Worm (Caenorhabditis elegans) whole organism, late embryonic: ENCODE results near the gene C06G3.8.

Experiments used
- C38D4.7 ChIP-seq: fragments of 200-800 bp; sonication (Bioruptor generic); optimal IDR thresholded peaks from 2 replicates; lab custom pipeline; 2018; ENCODE audit warnings: mild to moderate bottlenecking, missing genetic modification characterization, moderate library complexity, missing compliant biosample characterization
- F13H6.1 ChIP-seq: sonication (generic microtip); optimal IDR thresholded peaks from 2 replicates; lab custom pipeline; 2016; ENCODE audit warnings: missing genetic modification characterization, missing compliant biosample characterization
- Y22D7AL.16 ChIP-seq: sonication (generic microtip); optimal IDR thresholded peaks from 2 replicates; lab custom pipeline; 2016; ENCODE audit warnings: missing genetic modification characterization, missing compliant biosample characterization
- ahr-1 ChIP-seq: sonication (generic microtip); optimal IDR thresholded peaks from 2 replicates; lab custom pipeline; 2016; ENCODE audit warnings: missing genetic modification characterization, missing compliant biosample characterization
- ceh-14 ChIP-seq: sonication (generic microtip); optimal IDR thresholded peaks from 2 replicates; lab custom pipeline; 2016; ENCODE audit warnings: missing genotype, missing genetic modification characterization, missing compliant biosample characterization
- ceh-18 ChIP-seq: sonication (generic microtip); optimal IDR thresholded peaks from 2 replicates; lab custom pipeline; 2016; ENCODE audit warnings: missing genetic modification characterization, missing compliant biosample characterization
- ceh-2 ChIP-seq: sonication (generic microtip); optimal IDR thresholded peaks from 2 replicates; lab custom pipeline; 2016; ENCODE audit warnings: missing genotype, missing genetic modification characterization, missing compliant biosample characterization
- ceh-22 ChIP-seq: sonication (generic microtip); optimal IDR thresholded peaks from 2 replicates; lab custom pipeline; 2017; ENCODE audit warnings: missing biosample characterization, missing genetic modification characterization
- ceh-24 ChIP-seq: sonication (generic microtip); optimal IDR thresholded peaks from 2 replicates; lab custom pipeline; 2016; ENCODE audit warnings: mild to moderate bottlenecking, missing genetic modification characterization, missing compliant biosample characterization
- ceh-34 ChIP-seq: sonication (generic microtip); optimal IDR thresholded peaks from 2 replicates; lab custom pipeline; 2016; ENCODE audit warnings: mild to moderate bottlenecking, missing genetic modification characterization, missing compliant biosample characterization
- ceh-45 ChIP-seq: fragments of 200-800 bp; sonication (Bioruptor generic); IDR thresholded peaks from 2 replicates; pipeline ENCODE4 v1.3.6; 2022; ENCODE audit warnings: missing genetic modification reagents, missing genetic modification characterization, missing compliant biosample characterization
- ceh-6 ChIP-seq: fragments of 200-800 bp; sonication (Bioruptor generic); optimal IDR thresholded peaks from 2 replicates; lab custom pipeline; 2018; ENCODE audit warnings: mild to moderate bottlenecking, missing genetic modification characterization, missing compliant biosample characterization
- elt-2 ChIP-seq: sonication (generic microtip); optimal IDR thresholded peaks from 2 replicates; lab custom pipeline; 2016; ENCODE audit warnings: missing genetic modification reagents, missing genetic modification characterization, missing compliant biosample characterization
- elt-4 ChIP-seq: sonication (generic microtip); optimal IDR thresholded peaks from 2 replicates; lab custom pipeline; 2016; ENCODE audit warnings: missing genetic modification characterization, missing compliant biosample characterization
- gmeb-2 ChIP-seq: sonication (generic microtip); optimal IDR thresholded peaks from 2 replicates; lab custom pipeline; 2016; ENCODE audit warnings: missing genetic modification characterization, inconsistent platforms, missing compliant biosample characterization
- hlh-13 ChIP-seq: fragments of 200-800 bp; sonication (Bioruptor generic); optimal IDR thresholded peaks from 2 replicates; lab custom pipeline; 2018; ENCODE audit warnings: mild to moderate bottlenecking, missing genetic modification characterization, missing compliant biosample characterization
- hlh-15 ChIP-seq: sonication (generic microtip); optimal IDR thresholded peaks from 2 replicates; lab custom pipeline; 2016; ENCODE audit warnings: missing genetic modification characterization, missing compliant biosample characterization
- hlh-6 ChIP-seq: sonication (generic microtip); optimal IDR thresholded peaks from 2 replicates; lab custom pipeline; 2016; ENCODE audit warnings: missing genotype, missing genetic modification characterization, missing compliant biosample characterization
- hlh-8 ChIP-seq: sonication (generic microtip); optimal IDR thresholded peaks from 2 replicates; lab custom pipeline; 2016; ENCODE audit warnings: missing genotype, missing genetic modification characterization, missing compliant biosample characterization
- madf-2 ChIP-seq: sonication (generic microtip); optimal IDR thresholded peaks from 2 replicates; lab custom pipeline; 2017; ENCODE audit warnings: missing genetic modification characterization, missing compliant biosample characterization
- mec-3 ChIP-seq: sonication (generic microtip); optimal IDR thresholded peaks from 2 replicates; lab custom pipeline; 2016; ENCODE audit warnings: borderline replicate concordance, missing genetic modification characterization, missing compliant biosample characterization
- nfya-1 ChIP-seq: sonication (generic microtip); optimal IDR thresholded peaks from 2 replicates; lab custom pipeline; 2017; ENCODE audit warnings: missing genetic modification characterization, mild to moderate bottlenecking, missing compliant biosample characterization, antibody characterized with exemption, moderate library complexity
- nhr-232 ChIP-seq: sonication (generic microtip); optimal IDR thresholded peaks from 2 replicates; lab custom pipeline; 2016; ENCODE audit warnings: missing genetic modification characterization, missing compliant biosample characterization
- pag-3 ChIP-seq: sonication (generic microtip); optimal IDR thresholded peaks from 2 replicates; lab custom pipeline; 2016; ENCODE audit warnings: missing compliant biosample characterization, missing genetic modification characterization, borderline replicate concordance
- pat-9 ChIP-seq: fragments of 200-800 bp; sonication (Bioruptor generic); optimal IDR thresholded peaks from 2 replicates; lab custom pipeline; 2018; ENCODE audit warnings: mild to moderate bottlenecking, missing genetic modification characterization, moderate library complexity, missing compliant biosample characterization
- pha-4 ChIP-seq: fragments of 150-350 bp; optimal IDR thresholded peaks from 2 replicates; lab custom pipeline; 2018; ENCODE audit warnings: missing biosample characterization, missing genetic modification reagents, missing genetic modification characterization
- pqm-1 ChIP-seq: sonication (generic microtip); optimal IDR thresholded peaks from 2 replicates; lab custom pipeline; 2016; ENCODE audit warnings: missing genetic modification characterization, missing compliant biosample characterization
- pros-1 ChIP-seq: fragments of 150-350 bp; optimal IDR thresholded peaks from 2 replicates; lab custom pipeline; 2014; ENCODE audit warnings: missing biosample characterization, missing genetic modification reagents, missing genetic modification characterization
- ref-2 ChIP-seq: sonication (generic microtip); optimal IDR thresholded peaks from 2 replicates; lab custom pipeline; 2016; ENCODE audit warnings: missing genetic modification characterization, missing compliant biosample characterization
- rnt-1 ChIP-seq: sonication (generic microtip); optimal IDR thresholded peaks from 2 replicates; lab custom pipeline; 2016; ENCODE audit warnings: missing genetic modification characterization, missing compliant biosample characterization
- sdc-2 ChIP-seq: sonication (generic microtip); optimal IDR thresholded peaks from 2 replicates; lab custom pipeline; 2016; ENCODE audit warnings: missing genotype, missing genetic modification characterization, missing compliant biosample characterization
- sox-4 ChIP-seq: sonication (generic microtip); optimal IDR thresholded peaks from 2 replicates; lab custom pipeline; 2017; ENCODE audit warnings: mild to moderate bottlenecking, missing genetic modification characterization, inconsistent platforms, missing compliant biosample characterization
- tbx-2 ChIP-seq: sonication (generic microtip); optimal IDR thresholded peaks from 2 replicates; lab custom pipeline; 2016; ENCODE audit warnings: missing genetic modification characterization, missing compliant biosample characterization
- ttx-3 ChIP-seq: sonication (generic microtip); optimal IDR thresholded peaks from 2 replicates; lab custom pipeline; 2016; ENCODE audit warnings: missing genetic modification reagents, missing genetic modification characterization, missing compliant biosample characterization
- unc-3 ChIP-seq, 2 experiments: fragments of 200-800 bp in 1 of 2; sonication (Bioruptor generic) in 1 of 2; sonication (generic microtip) in 1 of 2; conservative IDR thresholded peaks in 1 of 2; optimal IDR thresholded peaks in 1 of 2; 2 replicates each; pipeline versions ENCODE4 v1.3.6 to Lab custom; 2016 to 2022; ENCODE audit warnings: missing compliant biosample characterization in 2 of 2, missing genetic modification characterization in 2 of 2, missing genetic modification reagents in 1 of 2
- unc-42 ChIP-seq: sonication (generic microtip); optimal IDR thresholded peaks from 2 replicates; lab custom pipeline; 2016; ENCODE audit warnings: missing genotype, missing genetic modification characterization, missing compliant biosample characterization
- zip-5 ChIP-seq: sonication (generic microtip); optimal IDR thresholded peaks from 2 replicates; lab custom pipeline; 2016; ENCODE audit warnings: missing genetic modification characterization, missing compliant biosample characterization
- ztf-16 ChIP-seq: sonication (generic microtip); optimal IDR thresholded peaks from 2 replicates; lab custom pipeline; 2017; ENCODE audit warnings: missing genetic modification characterization, missing compliant biosample characterization

Gene C06G3.8

DNA sequence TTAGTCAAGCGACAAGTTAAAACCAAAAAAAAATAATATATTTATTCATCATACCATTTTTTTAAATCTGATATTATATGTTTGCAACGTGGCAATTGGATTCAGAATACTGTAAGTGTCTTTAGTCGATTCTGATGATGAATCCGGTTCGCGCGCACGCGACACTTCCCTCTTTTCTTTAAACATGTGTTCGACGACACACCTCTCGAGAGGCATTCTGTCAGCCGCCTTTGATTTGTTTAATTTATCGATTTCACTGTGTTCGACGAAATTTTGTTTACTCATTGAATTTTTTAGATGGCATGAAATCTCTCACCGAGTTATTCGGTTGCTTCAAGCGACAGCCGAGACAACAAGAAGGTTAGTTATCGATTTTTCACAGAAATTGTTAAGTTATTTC lies 20.6 kb downstream of the C06G3.8 start, which contains the start of gene trxr-1:
TSS of gene trxr-1 (plus strand) at position 227 of the 400 bp plus-strand sequence.
- TF ChIP-seq F13H6.1 (tag; lab: Kevin White, UChicago) (no peak), hlh-13 (GFP tag; lab: Kevin White, UChicago) (no peak), ceh-6 (GFP tag; lab: Kevin White, UChicago) (no peak), pros-1 (tag; lab: Kevin White, UChicago) (no peak), ceh-45 (GFP tag; lab: Robert Waterston, UW) (no peak), pat-9 (no peak), ceh-18 (tag; lab: Kevin White, UChicago) (no peak), ceh-22 (tag; lab: Kevin White, UChicago) (no peak), elt-4 (tag; lab: Kevin White, UChicago) (no peak)

DNA sequence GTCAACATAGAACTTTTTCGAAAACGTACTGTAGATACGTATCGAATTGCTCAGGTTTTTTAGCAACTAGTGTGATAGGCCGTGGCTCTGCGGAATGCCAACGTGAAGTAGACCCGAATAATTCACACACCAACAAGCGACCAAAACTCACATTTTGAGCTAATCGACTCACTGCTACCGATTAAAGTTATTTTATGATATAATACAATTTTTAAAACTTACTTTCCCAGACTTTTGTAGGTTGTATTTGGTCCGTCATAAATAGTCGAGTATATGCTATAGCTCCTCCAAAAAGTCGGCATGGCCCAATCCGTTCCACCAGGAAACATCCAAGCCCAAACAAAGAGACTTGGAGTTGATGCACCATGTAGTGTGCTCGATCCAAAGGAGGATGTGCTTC lies 21.5 kb downstream of the C06G3.8 start, which contains the start of gene C25A8.1:
TSS of gene C25A8.1 (plus strand) at position 301 of the 400 bp plus-strand sequence.
- no peak for TF ChIP-seq pha-4 (tag; lab: Kevin White, UChicago)
- TF ChIP-seq ztf-16: no peak
- TF ChIP-seq pqm-1: no peak

DNA sequence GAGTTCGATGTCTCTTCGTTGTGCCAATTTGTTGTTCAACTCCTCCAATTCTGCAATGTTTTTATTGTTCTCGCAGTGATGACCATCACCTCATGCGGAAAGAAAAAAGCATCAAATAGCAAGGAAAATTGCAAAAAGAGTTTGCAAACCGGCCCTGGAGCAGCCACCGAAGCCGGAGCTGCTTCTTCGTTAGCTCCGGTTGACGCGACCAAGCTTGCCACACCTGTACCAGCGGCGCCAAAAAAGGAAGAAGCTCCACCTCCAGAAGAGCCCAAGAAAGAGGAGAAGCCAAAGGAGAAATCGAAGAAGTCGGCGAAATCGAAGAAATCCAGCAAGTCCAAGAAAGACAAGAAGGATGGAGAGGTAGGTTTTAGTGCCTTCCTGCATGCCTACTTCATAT lies 22.2 kb downstream of the C06G3.8 start:
- no peak for TF ChIP-seq zip-5 (tag; lab: Kevin White, UChicago)
- TF ChIP-seq Y22D7AL.16: no peak
- no peak for TF ChIP-seq ceh-24 (tag; lab: Kevin White, UChicago)

DNA sequence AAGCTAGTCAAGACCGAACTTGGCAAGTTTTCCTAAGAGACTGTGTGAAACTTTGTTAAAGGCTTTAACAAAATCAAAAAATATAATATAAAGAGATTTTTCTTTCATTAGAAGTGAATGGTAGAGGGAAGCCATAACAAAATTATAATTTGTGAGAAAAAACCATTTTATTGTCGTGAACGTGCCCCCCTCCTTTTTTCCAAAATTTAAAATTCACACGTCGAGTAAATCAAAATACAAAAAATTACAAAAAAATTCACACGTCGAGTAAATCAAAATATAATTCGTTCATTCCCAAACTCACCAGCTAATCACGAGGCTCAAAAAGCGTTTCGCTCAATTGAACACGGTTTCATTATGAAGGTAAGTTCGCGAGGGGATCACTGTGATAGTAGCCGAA lies 22.8 kb downstream of the C06G3.8 start, which contains the start of gene C25A8.2:
TSS of gene C25A8.2 (plus strand) at position 301 of the 400 bp plus-strand sequence.
- TF ChIP-seq F13H6.1 (tag; lab: Kevin White, UChicago): no peak
- no peak for TF ChIP-seq ceh-2 (tag; lab: Kevin White, UChicago)
- no peak for TF ChIP-seq elt-4 (tag; lab: Kevin White, UChicago)
- no peak for TF ChIP-seq sox-4
- TF ChIP-seq madf-2 (tag; lab: Kevin White, UChicago): no peak
- TF ChIP-seq elt-2: no peak
- TF ChIP-seq ahr-1 (tag; lab: Kevin White, UChicago): no peak
- TF ChIP-seq tbx-2 (tag; lab: Kevin White, UChicago): no peak
- no peak for TF ChIP-seq pat-9
- TF ChIP-seq unc-42 (tag; lab: Kevin White, UChicago): no peak
- no peak for TF ChIP-seq ref-2 (tag; lab: Kevin White, UChicago)

DNA sequence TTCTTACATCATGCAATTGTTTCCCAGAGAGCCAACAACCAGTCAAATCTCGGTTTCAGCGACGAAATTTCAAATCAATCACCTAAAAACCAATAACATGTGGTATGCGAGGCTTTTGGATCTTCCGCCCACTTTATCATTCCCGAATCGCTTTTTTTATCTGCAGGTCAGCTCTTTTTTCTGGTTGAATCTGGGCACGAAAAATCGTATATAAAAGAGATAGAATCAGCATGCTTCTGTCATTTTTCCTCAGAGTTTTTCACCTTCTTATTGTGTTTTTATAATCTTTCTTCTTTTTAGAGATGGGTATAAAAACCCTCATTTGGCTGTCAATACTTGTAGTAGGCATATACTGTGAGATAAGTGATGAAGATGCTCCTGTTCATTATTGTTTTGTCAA lies 29.0 kb downstream of the C06G3.8 start, which contains the start of gene cht-3:
TSS of gene cht-3 (plus strand) at position 301 of the 400 bp plus-strand sequence.
- TF ChIP-seq hlh-15: no peak
- no peak for TF ChIP-seq ceh-14 (tag; lab: Kevin White, UChicago)
- TF ChIP-seq pag-3 (tag; lab: Kevin White, UChicago): no peak
- TF ChIP-seq, all 69 proteins: peak for 0

DNA sequence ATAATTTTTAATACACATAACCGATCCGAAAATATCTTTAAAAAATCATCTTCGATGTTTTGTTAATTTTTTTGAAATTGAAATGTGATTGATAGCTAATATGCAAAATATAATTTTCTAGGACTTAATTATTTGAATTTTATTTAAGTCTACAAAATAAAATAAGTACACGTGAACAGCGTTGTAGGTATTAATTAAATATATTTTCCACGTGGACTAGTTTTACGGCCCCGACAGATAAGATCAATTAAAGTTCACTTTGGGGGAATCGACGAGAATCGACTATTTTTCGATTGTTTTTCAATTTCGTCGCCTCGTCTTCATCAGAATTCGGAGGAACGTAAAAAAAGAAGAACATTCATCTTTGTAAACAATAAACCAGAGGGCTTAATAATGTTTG lies 33.2 kb downstream of the C06G3.8 start, which contains the start of gene C25A8.5:
TSS of gene C25A8.5 (plus strand) at position 301 of the 400 bp plus-strand sequence.
- TF ChIP-seq nfya-1 (tag; lab: Kevin White, UChicago) (no peak), hlh-6 (no peak), madf-2 (tag; lab: Kevin White, UChicago) (no peak), zip-5 (tag; lab: Kevin White, UChicago) (no peak), Y22D7AL.16 (no peak), ceh-24 (tag; lab: Kevin White, UChicago) (no peak), gmeb-2 (tag; lab: Kevin White, UChicago) (no peak), rnt-1 (tag; lab: Kevin White, UChicago) (no peak), mec-3 (tag; lab: Kevin White, UChicago) (no peak), F13H6.1 (tag; lab: Kevin White, UChicago) (no peak), ceh-34 (tag; lab: Kevin White, UChicago) (no peak), C38D4.7 (no peak), ceh-45 (GFP tag; lab: Robert Waterston, UW) (no peak), nhr-232 (tag; lab: Kevin White, UChicago) (no peak), sdc-2 (tag; lab: Kevin White, UChicago) (no peak), pros-1 (tag; lab: Kevin White, UChicago) (no peak), hlh-8 (tag; lab: Kevin White, UChicago) (no peak), elt-2 (no peak), unc-3 (GFP tag; conservative IDR thresholded peaks at IDR 0.05; lab: Robert Waterston, UW) (no peak), unc-3 (tag; optimal IDR thresholded peaks at IDR 0.05; lab: Kevin White, UChicago) (no peak), ttx-3 (tag; lab: Kevin White, UChicago) (no peak)
- TF ChIP-seq, all 69 proteins: peak for 0
